Fruit fly (Drosophila melanogaster): ENCODE measurements around the gene sdk.
A peak's percentile ranks its signal among the peaks of the same experiment; 100 is the strongest.

dm6 chrX:711852-712251 is 25.2 kb downstream of the sdk start:
- TF ChIP-seq achi (GFP tag; optimal IDR thresholded peaks at IDR 0.05) (peak; percentile 86), acj6 (GFP tag; optimal IDR thresholded peaks at IDR 0.05) (peak; percentile 84), spab (GFP tag; optimal IDR thresholded peaks at IDR 0.05) (peak; percentile 81)

All from whole organism, prepupa.